Fruit fly (Drosophila melanogaster): Measurements from ENCODE around the gene CG12480.

DNA sequence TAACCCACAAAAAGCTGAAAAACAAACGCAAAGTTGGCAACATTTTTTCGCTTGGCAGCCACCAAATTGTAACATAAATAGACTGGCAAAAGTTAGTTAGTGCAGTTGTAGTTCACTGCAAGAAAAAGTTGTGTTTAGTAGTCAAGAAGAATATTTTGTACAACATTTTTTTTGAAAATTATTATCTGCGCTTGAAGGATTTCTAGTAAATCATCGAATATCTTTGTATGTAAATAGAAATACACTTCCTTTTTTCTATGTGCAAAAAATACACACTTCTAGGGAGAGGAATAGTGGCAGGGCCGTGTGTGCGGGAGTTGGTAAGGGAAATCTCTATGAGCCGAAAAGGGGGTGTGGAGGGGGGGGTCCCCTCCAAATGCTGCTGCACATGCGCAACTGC lies 45.7 kb upstream of the CG12480 start:
- TF ChIP-seq Meics (GFP tag; optimal IDR thresholded peaks at IDR 0.05) (no peak), trem (tag; optimal IDR thresholded peaks at IDR 0.05) (no peak), trh (GFP tag; optimal IDR thresholded peaks at IDR 0.05) (no peak), BEAF-32 (GFP tag; optimal IDR thresholded peaks at IDR 0.05) (no peak), slp2 (GFP tag; optimal IDR thresholded peaks at IDR 0.05) (no peak), Dfd (GFP tag; optimal IDR thresholded peaks at IDR 0.05) (no peak), CG11695 (GFP tag; IDR thresholded peaks at IDR 0.05) (no peak), CG11456 (GFP tag; IDR thresholded peaks at IDR 0.05) (no peak), CG4282 (GFP tag; optimal IDR thresholded peaks at IDR 0.05) (no peak), Xbp1 (GFP tag; optimal IDR thresholded peaks at IDR 0.05) (no peak)
